Worm (Caenorhabditis elegans) whole organism, late embryonic: ENCODE data around the gene F54B11.9.

Source experiments
- C08G9.2 ChIP-seq: sonication (generic microtip); optimal IDR thresholded peaks from 2 replicates; lab custom pipeline; 2016; ENCODE audit warnings: mild to moderate bottlenecking, missing genetic modification characterization, moderate library complexity, missing compliant biosample characterization
- F13H6.1 ChIP-seq: sonication (generic microtip); optimal IDR thresholded peaks from 2 replicates; lab custom pipeline; 2016; ENCODE audit warnings: missing genetic modification characterization, missing compliant biosample characterization
- K02D7.2 ChIP-seq: sonication (generic microtip); optimal IDR thresholded peaks from 2 replicates; lab custom pipeline; 2017; ENCODE audit warnings: mild to moderate bottlenecking, missing genetic modification characterization, missing compliant biosample characterization
- K09A11.1 ChIP-seq: sonication (generic microtip); optimal IDR thresholded peaks from 2 replicates; lab custom pipeline; 2017; ENCODE audit warnings: antibody characterized with exemption, mild to moderate bottlenecking, missing genetic modification characterization, missing compliant biosample characterization; ENCODE audit not compliant: insufficient read depth
- ama-1 ChIP-seq: fragments of 150-350 bp; optimal IDR thresholded peaks from 2 replicates; lab custom pipeline; 2014
- ceh-14 ChIP-seq: sonication (generic microtip); optimal IDR thresholded peaks from 2 replicates; lab custom pipeline; 2016; ENCODE audit warnings: missing genotype, missing genetic modification characterization, missing compliant biosample characterization
- ceh-18 ChIP-seq: sonication (generic microtip); optimal IDR thresholded peaks from 2 replicates; lab custom pipeline; 2016; ENCODE audit warnings: missing genetic modification characterization, missing compliant biosample characterization
- ceh-2 ChIP-seq: sonication (generic microtip); optimal IDR thresholded peaks from 2 replicates; lab custom pipeline; 2016; ENCODE audit warnings: missing genotype, missing genetic modification characterization, missing compliant biosample characterization
- ceh-34 ChIP-seq: sonication (generic microtip); optimal IDR thresholded peaks from 2 replicates; lab custom pipeline; 2016; ENCODE audit warnings: mild to moderate bottlenecking, missing genetic modification characterization, missing compliant biosample characterization
- ceh-48 ChIP-seq: sonication (generic microtip); optimal IDR thresholded peaks from 2 replicates; lab custom pipeline; 2016; ENCODE audit warnings: missing genetic modification characterization, inconsistent platforms, missing compliant biosample characterization
- dmd-4 ChIP-seq: sonication (generic microtip); optimal IDR thresholded peaks from 2 replicates; lab custom pipeline; 2016; ENCODE audit warnings: borderline replicate concordance, missing genetic modification characterization, missing compliant biosample characterization
- elt-4 ChIP-seq: sonication (generic microtip); optimal IDR thresholded peaks from 2 replicates; lab custom pipeline; 2016; ENCODE audit warnings: missing genetic modification characterization, missing compliant biosample characterization
- fkh-6 ChIP-seq: sonication (generic microtip); optimal IDR thresholded peaks from 2 replicates; lab custom pipeline; 2016; ENCODE audit warnings: missing genetic modification characterization, missing compliant biosample characterization
- gmeb-2 ChIP-seq: sonication (generic microtip); optimal IDR thresholded peaks from 2 replicates; lab custom pipeline; 2016; ENCODE audit warnings: missing genetic modification characterization, inconsistent platforms, missing compliant biosample characterization
- hlh-15 ChIP-seq: sonication (generic microtip); optimal IDR thresholded peaks from 2 replicates; lab custom pipeline; 2016; ENCODE audit warnings: missing genetic modification characterization, missing compliant biosample characterization
- hlh-30 ChIP-seq: sonication (generic microtip); optimal IDR thresholded peaks from 2 replicates; lab custom pipeline; 2017; ENCODE audit warnings: antibody characterized with exemption, missing genetic modification characterization, missing compliant biosample characterization; ENCODE audit not compliant: insufficient read depth
- lim-6 ChIP-seq: sonication (generic microtip); optimal IDR thresholded peaks from 2 replicates; lab custom pipeline; 2016; ENCODE audit warnings: missing genetic modification characterization, missing compliant biosample characterization
- lin-11 ChIP-seq: fragments of 200-800 bp; sonication (Bioruptor generic); optimal IDR thresholded peaks from 2 replicates; lab custom pipeline; 2018; ENCODE audit warnings: mild to moderate bottlenecking, missing genetic modification characterization, missing compliant biosample characterization
- nfya-1 ChIP-seq: sonication (generic microtip); optimal IDR thresholded peaks from 2 replicates; lab custom pipeline; 2017; ENCODE audit warnings: missing genetic modification characterization, mild to moderate bottlenecking, missing compliant biosample characterization, antibody characterized with exemption, moderate library complexity
- pag-3 ChIP-seq: sonication (generic microtip); optimal IDR thresholded peaks from 2 replicates; lab custom pipeline; 2016; ENCODE audit warnings: missing compliant biosample characterization, missing genetic modification characterization, borderline replicate concordance
- pat-9 ChIP-seq: fragments of 200-800 bp; sonication (Bioruptor generic); optimal IDR thresholded peaks from 2 replicates; lab custom pipeline; 2018; ENCODE audit warnings: mild to moderate bottlenecking, missing genetic modification characterization, moderate library complexity, missing compliant biosample characterization
- pax-1 ChIP-seq: fragments of 150-350 bp; optimal IDR thresholded peaks from 2 replicates; lab custom pipeline; 2014; ENCODE audit warnings: missing biosample characterization, missing genetic modification characterization
- pha-4 ChIP-seq: fragments of 150-350 bp; optimal IDR thresholded peaks from 2 replicates; lab custom pipeline; 2018; ENCODE audit warnings: missing biosample characterization, missing genetic modification reagents, missing genetic modification characterization
- pqm-1 ChIP-seq: sonication (generic microtip); optimal IDR thresholded peaks from 2 replicates; lab custom pipeline; 2016; ENCODE audit warnings: missing genetic modification characterization, missing compliant biosample characterization
- pros-1 ChIP-seq: fragments of 150-350 bp; optimal IDR thresholded peaks from 2 replicates; lab custom pipeline; 2014; ENCODE audit warnings: missing biosample characterization, missing genetic modification reagents, missing genetic modification characterization
- rnt-1 ChIP-seq: sonication (generic microtip); optimal IDR thresholded peaks from 2 replicates; lab custom pipeline; 2016; ENCODE audit warnings: missing genetic modification characterization, missing compliant biosample characterization
- sdc-2 ChIP-seq: sonication (generic microtip); optimal IDR thresholded peaks from 2 replicates; lab custom pipeline; 2016; ENCODE audit warnings: missing genotype, missing genetic modification characterization, missing compliant biosample characterization
- syd-9 ChIP-seq: sonication (generic microtip); optimal IDR thresholded peaks from 2 replicates; lab custom pipeline; 2016; ENCODE audit warnings: mild to moderate bottlenecking, missing genetic modification characterization, moderate library complexity, missing compliant biosample characterization
- unc-42 ChIP-seq: sonication (generic microtip); optimal IDR thresholded peaks from 2 replicates; lab custom pipeline; 2016; ENCODE audit warnings: missing genotype, missing genetic modification characterization, missing compliant biosample characterization
- unc-55 ChIP-seq: sonication (generic microtip); optimal IDR thresholded peaks from 2 replicates; lab custom pipeline; 2017; ENCODE audit warnings: missing biosample characterization, missing genetic modification reagents, missing genetic modification characterization
- ztf-16 ChIP-seq: sonication (generic microtip); optimal IDR thresholded peaks from 2 replicates; lab custom pipeline; 2017; ENCODE audit warnings: missing genetic modification characterization, missing compliant biosample characterization

F54B11.9 gene

ce11 chrX:13633032-13633431, 27.7 kb downstream of the F54B11.9 start:
- TF ChIP-seq nfya-1 (tag; lab: Kevin White, UChicago) = no peak
- TF ChIP-seq dmd-4 (tag; lab: Kevin White, UChicago) = no peak
- TF ChIP-seq ceh-2 (tag; lab: Kevin White, UChicago) = no peak
- no peak for TF ChIP-seq K02D7.2 (tag; lab: Kevin White, UChicago)
- TF ChIP-seq F13H6.1 (tag; lab: Kevin White, UChicago) = no peak
- no peak for TF ChIP-seq hlh-15
- no peak for TF ChIP-seq ceh-14
- no peak for TF ChIP-seq pax-1 (tag; lab: Kevin White, UChicago)
- no peak for TF ChIP-seq unc-55 (GFP tag; lab: Kevin White, UChicago)
- no peak for TF ChIP-seq elt-4 (tag; lab: Kevin White, UChicago)
- no peak for TF ChIP-seq pha-4 (tag; lab: Kevin White, UChicago)
- TF ChIP-seq pqm-1 (tag; lab: Kevin White, UChicago) = no peak
- TF ChIP-seq gmeb-2 (tag; lab: Kevin White, UChicago) = no peak
- TF ChIP-seq ceh-34 = no peak
- no peak for TF ChIP-seq C08G9.2 (tag; lab: Kevin White, UChicago)

DNA sequence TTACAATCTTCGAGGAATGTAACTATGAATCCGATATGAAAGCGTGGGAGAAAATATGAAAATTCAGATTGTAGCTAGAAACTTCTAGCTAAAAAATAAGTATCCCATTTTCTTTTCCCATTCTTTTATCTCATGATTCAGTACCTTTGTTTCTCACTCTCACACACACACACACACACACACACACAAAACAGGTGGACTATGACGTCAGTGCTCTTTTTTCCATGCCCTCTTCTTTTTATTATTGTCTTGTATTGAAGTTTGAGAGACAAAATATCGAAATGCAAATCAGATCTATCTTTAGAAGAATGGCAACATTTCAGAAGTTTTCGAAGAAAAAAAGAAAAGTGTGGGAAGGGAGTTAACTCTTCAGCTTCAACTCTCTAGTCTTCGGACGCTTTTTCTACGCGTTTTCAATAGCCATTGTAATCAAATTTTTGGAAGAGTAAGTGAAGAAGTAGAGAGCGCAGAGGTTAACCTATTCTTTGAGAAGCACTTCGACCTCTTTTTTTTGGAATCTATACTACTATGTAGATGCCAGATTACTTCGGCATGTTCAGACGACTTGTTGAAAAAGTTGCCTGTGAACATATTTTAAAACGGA, 28.6 kb downstream of the F54B11.9 start:
- TF ChIP-seq ztf-16 (tag; lab: Kevin White, UChicago) (no peak), pqm-1 (tag; lab: Kevin White, UChicago) (no peak), pat-9 (tag; lab: Kevin White, UChicago) (no peak), unc-42 (tag; lab: Kevin White, UChicago) (peak; percentile 79), sdc-2 (no peak), C08G9.2 (tag; lab: Kevin White, UChicago) (no peak), pag-3 (tag; lab: Kevin White, UChicago) (no peak)
- TF ChIP-seq, all 69 proteins: peak for 1

DNA sequence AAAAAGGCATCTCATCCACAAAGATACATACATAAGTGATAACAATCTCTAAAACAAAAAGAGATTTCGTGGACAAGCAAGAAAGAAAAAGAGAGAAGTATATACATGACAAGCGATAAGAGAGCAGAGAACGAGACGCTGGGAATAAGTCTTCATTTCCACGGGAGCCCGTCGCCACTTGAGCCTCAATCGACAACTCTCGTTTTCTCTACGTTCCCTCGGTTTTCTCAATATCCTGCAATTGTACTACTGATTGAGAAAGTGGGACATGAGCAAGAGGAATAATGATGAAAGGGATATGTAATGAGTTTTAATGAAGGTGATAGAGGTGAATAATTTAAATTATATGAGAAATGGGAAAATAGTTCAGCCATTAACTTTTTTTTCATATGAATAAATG, 32.2 kb downstream of the F54B11.9 start:
- TF ChIP-seq ceh-18 (peak; percentile 27), unc-55 (GFP tag; lab: Kevin White, UChicago) (peak; percentile 50), gmeb-2 (tag; lab: Kevin White, UChicago) (no peak)

ce11 chrX:13638351-13638958, 33.1 kb downstream of the F54B11.9 start:
- TF ChIP-seq lim-6 = no peak
- no peak for TF ChIP-seq syd-9 (tag; lab: Kevin White, UChicago)
- TF ChIP-seq fkh-6 = no peak
- TF ChIP-seq pat-9 (tag; lab: Kevin White, UChicago) = no peak
- TF ChIP-seq ama-1 = no peak
- TF ChIP-seq nfya-1 (tag; lab: Kevin White, UChicago) = no peak
- no peak for TF ChIP-seq pros-1 (tag; lab: Kevin White, UChicago)
- peak; percentile 43 for TF ChIP-seq ceh-18
- peak; percentile 3 for TF ChIP-seq rnt-1 (tag; lab: Kevin White, UChicago)
- TF ChIP-seq sdc-2 = no peak
- no peak for TF ChIP-seq ztf-16 (tag; lab: Kevin White, UChicago)
- no peak for TF ChIP-seq F13H6.1 (tag; lab: Kevin White, UChicago)

- no peak for TF ChIP-seq rnt-1 (tag; lab: Kevin White, UChicago)
- no peak for TF ChIP-seq pat-9 (tag; lab: Kevin White, UChicago)
- no peak for TF ChIP-seq hlh-30 (tag; lab: Kevin White, UChicago)
- TF ChIP-seq pha-4 (tag; lab: Kevin White, UChicago) = no peak
- TF ChIP-seq nfya-1 (tag; lab: Kevin White, UChicago) = no peak
- TF ChIP-seq lin-11 (tag; lab: Kevin White, UChicago) = no peak
- no peak for TF ChIP-seq ceh-48
- no peak for TF ChIP-seq K09A11.1 (tag; lab: Kevin White, UChicago)
- TF ChIP-seq ceh-14 = no peak
- TF ChIP-seq K02D7.2 (tag; lab: Kevin White, UChicago) = no peak
Observed at ce11 chrX:13639577-13639976, 34.2 kb downstream of the F54B11.9 start, which contains the start of gene twk-20. twk-20 (plus strand) TSS chrX:13639877.
